Fruit fly (Drosophila melanogaster) S2 (cell line): Measurements from ENCODE around the gene CG43064.

Experiments used
- CG8478 ChIP-seq: fragments of >200 bp; optimal IDR thresholded peaks from 2 replicates; lab custom pipeline; 2018
- CTCF ChIP-seq, 2 experiments: fragments of >200 bp; optimal IDR thresholded peaks; 2 replicates each; lab custom pipeline; 2018

DNA sequence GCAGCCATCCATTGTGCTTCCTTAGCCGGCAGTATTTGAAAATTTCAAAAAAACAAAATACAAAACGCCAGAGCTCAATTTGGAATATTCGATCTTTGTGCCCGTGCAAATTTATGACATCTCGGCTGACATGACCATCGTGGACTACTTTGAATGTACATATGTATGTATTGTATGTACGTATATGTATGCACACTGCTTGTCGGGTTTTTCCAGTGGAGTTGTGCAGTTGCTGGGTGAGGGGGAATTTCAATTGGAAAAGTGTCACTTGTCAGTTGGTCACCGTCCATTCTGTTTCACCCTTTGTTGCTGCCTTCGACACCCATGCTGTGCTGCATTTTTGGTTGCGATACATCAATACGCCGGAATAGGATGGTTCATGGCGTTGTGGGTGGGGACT lies 11.2 kb upstream of the CG43064 start, which contains the start of gene CG12521:
- no peak for TF ChIP-seq CG8478 (lab: Kevin White, UChicago)
- TF ChIP-seq CTCF (optimal IDR thresholded peaks at IDR 0.05; lab: Kevin White, UChicago), result no peak
